Fruit fly (Drosophila melanogaster): ENCODE data around the gene CG13901.
A peak's percentile ranks its signal among the peaks of the same experiment; 100 is the strongest.

CG13901 gene

dm6 chr3L:819297-819886, 18.2 kb downstream of the CG13901 start (continued):
- TF ChIP-seq Lpt (GFP tag; optimal IDR thresholded peaks at IDR 0.05): no peak
- TF ChIP-seq ems (GFP tag; optimal IDR thresholded peaks at IDR 0.05): peak; percentile 87
- TF ChIP-seq CG11247 (GFP tag; IDR thresholded peaks at IDR 0.05): peak; percentile 91
- peak; percentile 16 for TF ChIP-seq CG10431 (GFP tag; optimal IDR thresholded peaks at IDR 0.05)
- TF ChIP-seq CG17328 (GFP tag; IDR thresholded peaks at IDR 0.05): peak; percentile 97
- no peak for TF ChIP-seq nom (GFP tag; optimal IDR thresholded peaks at IDR 0.05)
- peak; percentile 76 for TF ChIP-seq kah (GFP tag; optimal IDR thresholded peaks at IDR 0.05)
- TF ChIP-seq CG1647 (GFP tag; optimal IDR thresholded peaks at IDR 0.05): peak; percentile 83
- peak; percentile 78 for TF ChIP-seq Atf3 (GFP tag; optimal IDR thresholded peaks at IDR 0.05)
- TF ChIP-seq Fer2 (tag; optimal IDR thresholded peaks at IDR 0.05): peak; percentile 67
- peak; percentile 96 for TF ChIP-seq CG12769 (tag; optimal IDR thresholded peaks at IDR 0.05)
- TF ChIP-seq CG6175 (GFP tag; IDR thresholded peaks at IDR 0.05): peak; percentile 87
- peak; percentile 49 for TF ChIP-seq Hey (tag; optimal IDR thresholded peaks at IDR 0.05)
- TF ChIP-seq CG9817 (tag; optimal IDR thresholded peaks at IDR 0.05): peak; percentile 85
- no peak for TF ChIP-seq Neu2 (GFP tag; optimal IDR thresholded peaks at IDR 0.05; ENCODE audit: borderline replicate concordance)
- no peak for TF ChIP-seq Scr (GFP tag; IDR thresholded peaks at IDR 0.05; ENCODE audit: partially characterized antibody)
- peak; percentile 94 for TF ChIP-seq CG14014 (GFP tag; IDR thresholded peaks at IDR 0.05)
- TF ChIP-seq CG5245 (GFP tag; optimal IDR thresholded peaks at IDR 0.05): peak; percentile 88
- TF ChIP-seq onecut (GFP tag; IDR thresholded peaks at IDR 0.05): peak; percentile 87
- TF ChIP-seq dan (GFP tag; IDR thresholded peaks at IDR 0.05): peak; percentile 53; the same call in 1 of the 2 replicates
- TF ChIP-seq Ada2b (GFP tag; IDR thresholded peaks at IDR 0.05): peak; percentile 94
- peak; percentile 83 for TF ChIP-seq Ssrp (tag; optimal IDR thresholded peaks at IDR 0.05)
- peak; percentile 86 for TF ChIP-seq NfI (GFP tag; optimal IDR thresholded peaks at IDR 0.05)
- peak; percentile 79 for TF ChIP-seq MTF-1 (GFP tag; optimal IDR thresholded peaks at IDR 0.05; ENCODE audit: borderline replicate concordance)
- TF ChIP-seq CG7987 (GFP tag; optimal IDR thresholded peaks at IDR 0.05): peak; percentile 38
- TF ChIP-seq ttk (GFP tag; IDR thresholded peaks at IDR 0.05): peak; percentile 95
- TF ChIP-seq otp (GFP tag; IDR thresholded peaks at IDR 0.05): peak; percentile 96
- TF ChIP-seq run (tag; optimal IDR thresholded peaks at IDR 0.05): peak; percentile 69
- TF ChIP-seq Hr78 (GFP tag; optimal IDR thresholded peaks at IDR 0.05): peak in 1 of 2 experiments; percentile 82
- TF ChIP-seq CG11085 (GFP tag; IDR thresholded peaks at IDR 0.05): peak; percentile 83
- peak; percentile 49 for TF ChIP-seq CG8765 (GFP tag; IDR thresholded peaks at IDR 0.05)
- TF ChIP-seq disco-r (GFP tag; optimal IDR thresholded peaks at IDR 0.05): peak; percentile 82
- peak; percentile 81 for TF ChIP-seq BtbVII (GFP tag; optimal IDR thresholded peaks at IDR 0.05)
- TF ChIP-seq tin (GFP tag; optimal IDR thresholded peaks at IDR 0.05): peak; percentile 89
- TF ChIP-seq wor (GFP tag; IDR thresholded peaks at IDR 0.05): peak; percentile 88
- peak; percentile 90 for TF ChIP-seq aop (GFP tag; IDR thresholded peaks at IDR 0.05)
- TF ChIP-seq CG34376 (GFP tag; optimal IDR thresholded peaks at IDR 0.05): peak; percentile 56
- TF ChIP-seq dysf (GFP tag; IDR thresholded peaks at IDR 0.05): peak; percentile 95
- peak; percentile 71 for TF ChIP-seq kni (GFP tag; optimal IDR thresholded peaks at IDR 0.05)
- peak; percentile 64 for TF ChIP-seq B-H2 (GFP tag; optimal IDR thresholded peaks at IDR 0.05)
- TF ChIP-seq CG17802 (tag; optimal IDR thresholded peaks at IDR 0.05): peak; percentile 57
- peak; percentile 80 for TF ChIP-seq fd3F (GFP tag; optimal IDR thresholded peaks at IDR 0.05)
- TF ChIP-seq CG14441 (GFP tag; IDR thresholded peaks at IDR 0.05): peak; percentile 94
- TF ChIP-seq CG12299 (tag; optimal IDR thresholded peaks at IDR 0.05): peak; percentile 59
- peak; percentile 67 for TF ChIP-seq CG17912 (GFP tag; optimal IDR thresholded peaks at IDR 0.05)
- TF ChIP-seq ERR (GFP tag; optimal IDR thresholded peaks at IDR 0.05): peak; percentile 85
- TF ChIP-seq schlank (tag; optimal IDR thresholded peaks at IDR 0.05): peak; percentile 73
- peak; percentile 93 for TF ChIP-seq gro (GFP tag; optimal IDR thresholded peaks at IDR 0.05)
- TF ChIP-seq CG4360 (GFP tag; IDR thresholded peaks at IDR 0.05): peak; percentile 39; the same call in 1 of the 2 replicates
- peak; percentile 52 for TF ChIP-seq Nf-YC (tag; optimal IDR thresholded peaks at IDR 0.05)

Data from whole organism, embryonic.